Fruit fly (Drosophila melanogaster) whole organism, embryonic: ENCODE results near the gene Spt20.

Experiments used
- ATbp ChIP-seq: fragments of 200-800 bp; sonication (Bioruptor generic); optimal IDR thresholded peaks from 2 replicates; lab custom pipeline; 2017; ENCODE audit warnings: missing biosample characterization, mild to moderate bottlenecking, missing genetic modification characterization, missing genetic modification reagents
- CG10147 ChIP-seq: fragments of 200-800 bp; sonication (Bioruptor generic); optimal IDR thresholded peaks from 2 replicates; lab custom pipeline; 2019; ENCODE audit warnings: missing biosample characterization, mild to moderate bottlenecking, missing genetic modification characterization, moderate library complexity
- CG10366 ChIP-seq: fragments of 200-800 bp; sonication (Bioruptor generic); IDR thresholded peaks from 2 replicates; pipeline ENCODE4 v1.3.6; 2022; ENCODE audit warnings: missing biosample characterization, missing genetic modification characterization
- CG10543 ChIP-seq: fragments of 200-800 bp; sonication (Bioruptor generic); optimal IDR thresholded peaks from 3 replicates; lab custom pipeline; 2017; ENCODE audit warnings: missing biosample characterization, mild to moderate bottlenecking, missing genetic modification characterization, moderate library complexity
- CG11247 ChIP-seq: fragments of 200-800 bp; sonication (Bioruptor generic); IDR thresholded peaks from 2 replicates; pipeline ENCODE4 v1.3.6; 2022; ENCODE audit warnings: missing biosample characterization, missing genetic modification characterization
- CG11695 ChIP-seq: fragments of 200-800 bp; sonication (Bioruptor generic); IDR thresholded peaks from 3 replicates; pipeline ENCODE4 v1.3.6; 2022; ENCODE audit warnings: missing biosample characterization, missing genetic modification characterization
- CG14014 ChIP-seq: fragments of 200-800 bp; sonication (Bioruptor generic); IDR thresholded peaks from 2 replicates; pipeline ENCODE4 v1.3.6; 2022; ENCODE audit warnings: missing biosample characterization, missing genetic modification characterization
- CG14441 ChIP-seq: fragments of 200-800 bp; sonication (Bioruptor generic); IDR thresholded peaks from 2 replicates; pipeline ENCODE4 v1.3.6; 2022; ENCODE audit warnings: missing biosample characterization, missing genetic modification characterization
- CG14710 ChIP-seq: fragments of 200-800 bp; sonication (Bioruptor generic); optimal IDR thresholded peaks from 3 replicates; lab custom pipeline; 2019; ENCODE audit warnings: missing biosample characterization, mild to moderate bottlenecking, missing genetic modification characterization, moderate library complexity
- CG16779 ChIP-seq: fragments of 200-800 bp; sonication (Bioruptor generic); IDR thresholded peaks from 2 replicates; pipeline ENCODE4 v1.3.6; 2022; ENCODE audit warnings: missing biosample characterization, missing genetic modification characterization
- CG17361 ChIP-seq: fragments of 200-800 bp; sonication (Bioruptor generic); IDR thresholded peaks from 3 replicates; pipeline ENCODE4 v1.3.6; 2022; ENCODE audit warnings: missing biosample characterization, missing genetic modification characterization
- CG17568 ChIP-seq: fragments of 200-800 bp; sonication (Bioruptor generic); optimal IDR thresholded peaks from 2 replicates; lab custom pipeline; 2018; ENCODE audit warnings: missing biosample characterization, mild to moderate bottlenecking, missing genetic modification characterization, moderate library complexity
- CG18764 ChIP-seq: fragments of 200-800 bp; sonication (Bioruptor generic); optimal IDR thresholded peaks from 3 replicates; lab custom pipeline; 2016; ENCODE audit warnings: missing biosample characterization, missing genetic modification characterization
- CG30403 ChIP-seq: fragments of 200-800 bp; sonication (Bioruptor generic); optimal IDR thresholded peaks from 3 replicates; lab custom pipeline; 2016; ENCODE audit warnings: missing biosample characterization, missing genetic modification characterization
- CG3163 ChIP-seq: fragments of 200-800 bp; sonication (Bioruptor generic); optimal IDR thresholded peaks from 3 replicates; lab custom pipeline; 2016; ENCODE audit warnings: missing biosample characterization, missing genetic modification characterization
- CG32532 ChIP-seq: fragments of 200-800 bp; sonication (Bioruptor generic); IDR thresholded peaks from 2 replicates; pipeline ENCODE4 v1.3.6; 2022; ENCODE audit warnings: missing biosample characterization, missing genetic modification characterization
- CG33213 ChIP-seq: fragments of 200-800 bp; sonication (Bioruptor generic); optimal IDR thresholded peaks from 3 replicates; lab custom pipeline; 2016; ENCODE audit warnings: missing biosample characterization, missing genetic modification characterization
- CG3407 ChIP-seq: fragments of 200-800 bp; sonication (Bioruptor generic); optimal IDR thresholded peaks from 2 replicates; lab custom pipeline; 2018; ENCODE audit warnings: missing biosample characterization, mild to moderate bottlenecking, missing genetic modification characterization
- CG4404 ChIP-seq: fragments of 200-800 bp; sonication (Bioruptor generic); IDR thresholded peaks from 2 replicates; pipeline ENCODE4 v1.3.6; 2022; ENCODE audit warnings: missing biosample characterization, missing genetic modification characterization
- CG6254 ChIP-seq: fragments of 200-800 bp; sonication (Bioruptor generic); optimal IDR thresholded peaks from 3 replicates; lab custom pipeline; 2017; ENCODE audit warnings: mild to moderate bottlenecking, missing biosample characterization, missing genetic modification reagents, missing genetic modification characterization
- CG6683 ChIP-seq: fragments of 200-800 bp; sonication (Bioruptor generic); optimal IDR thresholded peaks from 2 replicates; lab custom pipeline; 2017; ENCODE audit warnings: missing biosample characterization, mild to moderate bottlenecking, missing genetic modification characterization, missing genetic modification reagents
- CG8388 ChIP-seq: fragments of 200-800 bp; sonication (Bioruptor generic); optimal IDR thresholded peaks from 2 replicates; lab custom pipeline; 2019; ENCODE audit warnings: missing biosample characterization, mild to moderate bottlenecking, missing genetic modification characterization, moderate library complexity
- CG8924 ChIP-seq: fragments of 200-800 bp; optimal IDR thresholded peaks from 3 replicates; lab custom pipeline; 2019; ENCODE audit warnings: missing biosample characterization, mild to moderate bottlenecking, missing genetic modification characterization, moderate library complexity
- CG9215 ChIP-seq: fragments of 200-800 bp; sonication (Bioruptor generic); IDR thresholded peaks from 2 replicates; pipeline ENCODE4 v1.3.6; 2022; ENCODE audit warnings: missing biosample characterization, missing genetic modification characterization
- CG9609 ChIP-seq: fragments of 200-800 bp; sonication (Bioruptor generic); optimal IDR thresholded peaks from 3 replicates; lab custom pipeline; 2016; ENCODE audit warnings: missing biosample characterization, missing genetic modification characterization
- CHES-1-like ChIP-seq: fragments of 200-800 bp; sonication (Bioruptor generic); optimal IDR thresholded peaks from 2 replicates; lab custom pipeline; 2016; ENCODE audit warnings: missing biosample characterization, missing genetic modification characterization
- Eip74EF ChIP-seq, 2 experiments: fragments of 200-800 bp in 1 of 2; fragments of >200 bp in 1 of 2; sonication (Bioruptor generic) in 1 of 2; optimal IDR thresholded peaks; 2 replicates each; lab custom pipeline; 2017 to 2019; ENCODE audit warnings: missing biosample characterization in 2 of 2, missing genetic modification characterization in 2 of 2, mild to moderate bottlenecking in 1 of 2, moderate library complexity in 1 of 2
- Fer2 ChIP-seq: fragments of 200-800 bp; sonication (Bioruptor generic); optimal IDR thresholded peaks from 2 replicates; lab custom pipeline; 2018; ENCODE audit warnings: missing biosample characterization, mild to moderate bottlenecking, missing genetic modification characterization, moderate library complexity
- Hmr ChIP-seq: fragments of 200-800 bp; sonication (Bioruptor generic); optimal IDR thresholded peaks from 3 replicates; lab custom pipeline; 2017; ENCODE audit warnings: mild to moderate bottlenecking, missing biosample characterization, missing genetic modification reagents, missing genetic modification characterization
- Hr51 ChIP-seq, 2 experiments: fragments of 200-800 bp; sonication (Bioruptor generic); optimal IDR thresholded peaks; 2 replicates in 1 of 2; 3 replicates in 1 of 2; lab custom pipeline; 2016 to 2018; ENCODE audit warnings: missing biosample characterization in 2 of 2, missing genetic modification characterization in 2 of 2, mild to moderate bottlenecking in 1 of 2, moderate library complexity in 1 of 2
- Mad ChIP-seq: fragments of 200-800 bp; sonication (Bioruptor generic); optimal IDR thresholded peaks from 2 replicates; lab custom pipeline; 2016; ENCODE audit warnings: missing biosample characterization, missing genetic modification characterization
- Myb ChIP-seq: fragments of 200-800 bp; sonication (Bioruptor generic); optimal IDR thresholded peaks from 2 replicates; lab custom pipeline; 2016; ENCODE audit warnings: missing biosample characterization, missing genetic modification characterization
- NC2β ChIP-seq: fragments of 200-800 bp; sonication (Bioruptor generic); optimal IDR thresholded peaks from 2 replicates; lab custom pipeline; 2016; ENCODE audit warnings: missing biosample characterization, missing genetic modification characterization
- NK7.1 ChIP-seq: fragments of 200-800 bp; sonication (Bioruptor generic); optimal IDR thresholded peaks from 3 replicates; lab custom pipeline; 2016; ENCODE audit warnings: missing biosample characterization, missing genetic modification characterization
- Sin3A ChIP-seq: fragments of >200 bp; optimal IDR thresholded peaks from 2 replicates; lab custom pipeline; 2018
- Sry-β ChIP-seq: fragments of 200-800 bp; sonication (Bioruptor generic); optimal IDR thresholded peaks from 2 replicates; lab custom pipeline; 2018; ENCODE audit warnings: missing biosample characterization, mild to moderate bottlenecking, missing genetic modification characterization, moderate library complexity
- Vsx1 ChIP-seq: fragments of 200-800 bp; sonication (Bioruptor generic); optimal IDR thresholded peaks from 2 replicates; lab custom pipeline; 2017; ENCODE audit warnings: missing biosample characterization, mild to moderate bottlenecking, missing genetic modification characterization, missing genetic modification reagents
- chinmo ChIP-seq: fragments of 200-800 bp; sonication (Bioruptor generic); IDR thresholded peaks from 4 replicates; pipeline ENCODE4 v1.3.6; 2022; ENCODE audit warnings: missing biosample characterization, missing genetic modification characterization; ENCODE audit not compliant: partially characterized antibody
- chn ChIP-seq: fragments of 200-800 bp; sonication (Bioruptor generic); optimal IDR thresholded peaks from 2 replicates; lab custom pipeline; 2016; ENCODE audit warnings: missing biosample characterization, missing genetic modification characterization
- dysf ChIP-seq: fragments of 200-800 bp; sonication (Bioruptor generic); IDR thresholded peaks from 3 replicates; pipeline ENCODE4 v1.3.6; 2022; ENCODE audit warnings: missing biosample characterization, missing genetic modification characterization
- en ChIP-seq: fragments of 200-800 bp; sonication (Bioruptor generic); optimal IDR thresholded peaks from 2 replicates; lab custom pipeline; 2016; ENCODE audit warnings: missing biosample characterization, missing genetic modification characterization
- fru ChIP-seq: fragments of >200 bp; optimal IDR thresholded peaks from 2 replicates; lab custom pipeline; 2017
- gce ChIP-seq: fragments of 200-800 bp; sonication (Bioruptor generic); IDR thresholded peaks from 3 replicates; pipeline ENCODE4 v1.3.6; 2022; ENCODE audit warnings: missing biosample characterization, missing genetic modification characterization
- gsb ChIP-seq: fragments of 200-800 bp; sonication (Bioruptor generic); IDR thresholded peaks from 2 replicates; pipeline ENCODE4 v1.3.6; 2022; ENCODE audit warnings: missing biosample characterization, missing genetic modification characterization
- insv ChIP-seq, 2 experiments: fragments of 200-800 bp; sonication (Bioruptor generic); optimal IDR thresholded peaks; 3 replicates each; lab custom pipeline; 2016 to 2018; ENCODE audit warnings: missing biosample characterization in 2 of 2, missing genetic modification characterization in 2 of 2
- so ChIP-seq: fragments of 200-800 bp; sonication (Bioruptor generic); IDR thresholded peaks from 3 replicates; pipeline ENCODE4 v1.3.6; 2022; ENCODE audit warnings: missing biosample characterization, missing genetic modification characterization
- stwl ChIP-seq: fragments of 200-800 bp; sonication (Bioruptor generic); optimal IDR thresholded peaks from 3 replicates; lab custom pipeline; 2018; ENCODE audit warnings: missing biosample characterization, mild to moderate bottlenecking, missing genetic modification characterization, moderate library complexity
- tll ChIP-seq, 2 experiments: fragments of 200-800 bp in 1 of 2; fragments of >200 bp in 1 of 2; sonication (Bioruptor generic) in 1 of 2; optimal IDR thresholded peaks; 2 replicates each; lab custom pipeline; 2017 to 2019; ENCODE audit warnings: missing biosample characterization in 2 of 2, missing genetic modification characterization in 2 of 2, mild to moderate bottlenecking in 1 of 2, moderate library complexity in 1 of 2
- trem ChIP-seq: fragments of 200-800 bp; optimal IDR thresholded peaks from 3 replicates; lab custom pipeline; 2019; ENCODE audit warnings: missing biosample characterization, mild to moderate bottlenecking, missing genetic modification characterization, moderate library complexity
- ttk ChIP-seq: fragments of 200-800 bp; sonication (Bioruptor generic); IDR thresholded peaks from 2 replicates; pipeline ENCODE4 v2.1.2; 2022; ENCODE audit warnings: missing biosample characterization, missing genetic modification characterization
- z ChIP-seq: fragments of 200-800 bp; sonication (Bioruptor generic); IDR thresholded peaks from 3 replicates; pipeline ENCODE4 v1.3.6; 2022; ENCODE audit warnings: missing biosample characterization, missing genetic modification characterization

Gene Spt20

DNA sequence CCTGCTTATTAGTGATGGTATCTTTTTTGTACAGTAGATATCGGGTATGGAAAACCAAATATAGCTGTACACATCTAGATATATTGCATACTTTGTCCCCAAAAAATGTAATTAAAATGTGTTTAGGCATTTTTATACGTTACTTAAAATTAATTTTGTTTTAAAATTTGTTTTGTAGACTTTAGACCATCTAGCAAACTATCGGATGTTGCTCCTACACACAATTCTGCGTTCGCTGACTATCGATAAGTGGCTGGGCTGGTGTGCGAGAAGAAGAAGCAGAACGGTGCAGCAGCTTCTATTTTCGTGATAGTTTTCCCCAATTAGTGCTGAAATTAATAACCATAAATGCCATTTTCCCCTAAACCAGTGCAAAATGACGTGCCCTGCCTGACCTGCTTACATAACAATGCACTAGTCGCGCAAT is 10.6 kb downstream of the Spt20 start, which contains the start of the genes Vps36 and Liprin-beta (continued):
- TF ChIP-seq CG10366 (GFP tag; lab: Robert Waterston, UW) (peak; percentile 90), CG8388 (GFP tag; lab: Kevin White, UChicago) (peak; percentile 77), trem (peak; percentile 87), CG6254 (GFP tag; lab: Kevin White, UChicago) (no peak), CG8924 (tag; lab: Kevin White, UChicago) (peak; percentile 82), Hr51 (GFP tag; optimal IDR thresholded peaks at IDR 0.05; lab: Kevin White, UChicago) (peak in 1 of 2 experiments; percentile 90), Eip74EF (GFP tag; optimal IDR thresholded peaks at IDR 0.05; lab: Kevin White, UChicago) (no peak), ATbp (no peak), CG3163 (GFP tag; lab: Kevin White, UChicago) (peak; percentile 61), CG3407 (GFP tag; lab: Kevin White, UChicago) (no peak), CG14014 (GFP tag; lab: Robert Waterston, UW) (peak; percentile 88), Mad (GFP tag; lab: Kevin White, UChicago) (peak; percentile 80), CG17361 (GFP tag; lab: Robert Waterston, UW) (no peak; the same call in 1 of the 3 replicates), fru (lab: Kevin White, UChicago) (no peak), tll (GFP tag; optimal IDR thresholded peaks at IDR 0.05; lab: Kevin White, UChicago) (peak; percentile 67 to 95), CG4404 (peak; percentile 90), CG14441 (GFP tag; lab: Robert Waterston, UW) (peak; percentile 89), CG33213 (GFP tag; lab: Kevin White, UChicago) (peak; percentile 87), CG16779 (peak; percentile 48; the same call in 1 of the 2 replicates), NC2β (peak; percentile 83), CG10543 (GFP tag; lab: Kevin White, UChicago) (no peak), ttk (GFP tag; lab: Robert Waterston, UW) (peak; percentile 87), NK7.1 (GFP tag; lab: Kevin White, UChicago) (peak; percentile 63), dysf (GFP tag; lab: Robert Waterston, UW) (peak; percentile 89), CG30403 (GFP tag; lab: Kevin White, UChicago) (peak; percentile 96), insv (GFP tag; optimal IDR thresholded peaks at IDR 0.05; lab: Kevin White, UChicago) (peak in 1 of 2 experiments; percentile 21), CG11247 (GFP tag; lab: Robert Waterston, UW) (peak; percentile 84), CG6683 (GFP tag; lab: Kevin White, UChicago) (peak; percentile 57), CG10147 (GFP tag; lab: Kevin White, UChicago) (peak; percentile 76), Myb (GFP tag; lab: Kevin White, UChicago) (peak; percentile 72), CG9215 (GFP tag; lab: Robert Waterston, UW) (peak; percentile 91), gsb (GFP tag; lab: Robert Waterston, UW) (peak; percentile 62), CG9609 (GFP tag; lab: Kevin White, UChicago) (peak; percentile 92), Vsx1 (GFP tag; lab: Kevin White, UChicago) (no peak), CG14710 (tag; lab: Kevin White, UChicago) (peak; percentile 94), Sry-β (no peak), CG32532 (GFP tag; lab: Robert Waterston, UW) (peak; percentile 90), CHES-1-like (GFP tag; lab: Kevin White, UChicago) (peak; percentile 95), Hmr (GFP tag; lab: Kevin White, UChicago) (no peak), chn (GFP tag; lab: Kevin White, UChicago) (peak; percentile 91), chinmo (GFP tag; lab: Robert Waterston, UW) (peak; percentile 86; the same call in 1 of the 4 replicates), CG11695 (peak; percentile 69; the same call in 2 of the 3 replicates), CG17568 (GFP tag; lab: Kevin White, UChicago) (no peak), stwl (tag; lab: Kevin White, UChicago) (peak; percentile 80), Fer2 (tag; lab: Kevin White, UChicago) (peak; percentile 82), CG18764 (GFP tag; lab: Kevin White, UChicago) (peak; percentile 77), en (peak; percentile 43), Sin3A (lab: Kevin White, UChicago) (peak; percentile 95), gce (GFP tag; lab: Robert Waterston, UW) (no peak), z (GFP tag; lab: Robert Waterston, UW) (no peak), so (GFP tag; lab: Robert Waterston, UW) (peak; percentile 66; the same call in 1 of the 3 replicates)
